Worm (Caenorhabditis elegans) whole organism, mixed stage, embryonic: Measurements from ENCODE around the gene F58G1.7.

Experiments used
- blmp-1 ChIP-seq: fragments of 150-350 bp; optimal IDR thresholded peaks from 2 replicates; lab custom pipeline; 2014; ENCODE audit warnings: missing biosample characterization, missing genetic modification characterization
- ceh-83 ChIP-seq: fragments of 200-800 bp; sonication (Bioruptor generic); optimal IDR thresholded peaks from 2 replicates; lab custom pipeline; 2018; ENCODE audit warnings: mild to moderate bottlenecking, missing genetic modification characterization, missing compliant biosample characterization
- nhr-28 ChIP-seq: fragments of 150-350 bp; optimal IDR thresholded peaks from 2 replicates; lab custom pipeline; 2014; ENCODE audit warnings: missing biosample characterization, missing genetic modification characterization
- snpc-4 ChIP-seq: fragments of 150-350 bp; optimal IDR thresholded peaks from 2 replicates; lab custom pipeline; 2014; ENCODE audit warnings: missing biosample characterization, missing genetic modification characterization

DNA sequence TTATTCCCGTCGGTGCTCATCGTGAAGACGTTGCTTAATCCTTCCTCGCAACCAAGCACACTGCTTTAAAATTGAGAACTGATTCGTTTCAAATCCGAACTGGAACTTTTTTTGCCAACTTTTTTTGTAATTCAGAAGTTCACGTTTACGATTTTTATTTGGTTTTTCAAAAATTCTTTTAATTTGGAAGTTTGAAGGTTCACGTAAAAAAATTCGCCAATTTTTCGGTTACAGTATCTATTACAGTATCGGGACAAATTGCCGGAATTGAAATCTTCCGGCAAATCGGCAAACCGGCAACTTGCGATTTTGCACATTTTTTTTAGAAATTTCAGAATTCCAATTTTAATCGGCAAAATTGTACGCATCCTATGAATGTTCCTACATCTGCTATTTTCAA, 19.8 kb downstream of the F58G1.7 start, which contains the start of gene F58G1.3:
- no peak for TF ChIP-seq snpc-4 (tag; lab: Kevin White, UChicago)
- TF ChIP-seq blmp-1, result no peak
- no peak for TF ChIP-seq ceh-83 (GFP tag; lab: Kevin White, UChicago)
- TF ChIP-seq nhr-28 (tag; lab: Kevin White, UChicago), result no peak
